Fruit fly (Drosophila melanogaster): ENCODE data around the gene Cmpk.

Gene Cmpk

DNA sequence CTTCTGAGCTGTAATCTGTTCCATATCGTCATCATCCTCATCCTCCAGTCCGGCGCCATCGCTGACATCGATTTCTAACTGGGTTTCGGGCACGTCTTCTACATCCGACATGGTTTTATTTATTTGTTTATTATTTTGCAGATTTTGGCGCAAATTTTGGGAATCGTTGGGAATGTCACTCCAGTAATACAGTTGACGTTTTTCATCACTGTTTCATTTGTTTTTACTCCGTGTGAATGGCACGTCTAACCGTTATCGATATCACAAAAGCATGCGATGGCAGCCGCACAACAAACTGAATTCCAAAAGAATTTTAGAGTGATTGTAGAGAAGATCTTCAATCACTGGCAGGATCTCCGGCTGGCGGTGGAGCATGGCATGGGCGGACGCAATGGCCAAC lies 1.1 kb upstream of the Cmpk start, which contains the start of the genes Sld5 and CG14543 (continued):
- no peak for TF ChIP-seq CG18262 (tag; optimal IDR thresholded peaks at IDR 0.05)
- no peak for TF ChIP-seq CG3163 (GFP tag; optimal IDR thresholded peaks at IDR 0.05)
- no peak for TF ChIP-seq CG16813 (GFP tag; IDR thresholded peaks at IDR 0.05; ENCODE audit: partially characterized antibody)
- TF ChIP-seq kah (GFP tag; optimal IDR thresholded peaks at IDR 0.05): no peak
- TF ChIP-seq shn (GFP tag; optimal IDR thresholded peaks at IDR 0.05): no peak
- no peak for TF ChIP-seq CG18599 (GFP tag; optimal IDR thresholded peaks at IDR 0.05)
- peak; percentile 45 for TF ChIP-seq CG17385 (GFP tag; optimal IDR thresholded peaks at IDR 0.05)
- no peak for TF ChIP-seq Atf3 (GFP tag; optimal IDR thresholded peaks at IDR 0.05)
- TF ChIP-seq stc (GFP tag; IDR thresholded peaks at IDR 0.05): no peak
- no peak for TF ChIP-seq Poxn (GFP tag; IDR thresholded peaks at IDR 0.05)
- TF ChIP-seq CG4617 (GFP tag; optimal IDR thresholded peaks at IDR 0.05; ENCODE audit: borderline replicate concordance): peak; percentile 12
- peak; percentile 35 for TF ChIP-seq bigmax (GFP tag; optimal IDR thresholded peaks at IDR 0.05)
- TF ChIP-seq wdn (GFP tag; IDR thresholded peaks at IDR 0.05): no peak
- TF ChIP-seq tll (GFP tag; optimal IDR thresholded peaks at IDR 0.05): no peak
- no peak for TF ChIP-seq ab (GFP tag; optimal IDR thresholded peaks at IDR 0.05)
- TF ChIP-seq Ets97D (GFP tag; optimal IDR thresholded peaks at IDR 0.05): peak; percentile 91
- no peak for TF ChIP-seq CkIIα-i1 (GFP tag; IDR thresholded peaks at IDR 0.05)
- TF ChIP-seq Mad (GFP tag; optimal IDR thresholded peaks at IDR 0.05): no peak
- TF ChIP-seq CG2875 (GFP tag; optimal IDR thresholded peaks at IDR 0.05): no peak
- no peak for TF ChIP-seq CG10654 (GFP tag; optimal IDR thresholded peaks at IDR 0.05)
- TF ChIP-seq CG12155 (GFP tag; optimal IDR thresholded peaks at IDR 0.05): peak; percentile 12
- peak; percentile 39 for TF ChIP-seq CG12659 (GFP tag; optimal IDR thresholded peaks at IDR 0.05)
- no peak for TF ChIP-seq ara (GFP tag; IDR thresholded peaks at IDR 0.05)
- no peak for TF ChIP-seq emc (GFP tag; optimal IDR thresholded peaks at IDR 0.05)
- no peak for TF ChIP-seq vnd (GFP tag; IDR thresholded peaks at IDR 0.05; ENCODE audit: partially characterized antibody)
- TF ChIP-seq Asciz (GFP tag; optimal IDR thresholded peaks at IDR 0.05): no peak
- TF ChIP-seq lab (GFP tag; optimal IDR thresholded peaks at IDR 0.05): no peak
- no peak for TF ChIP-seq CG7839 (tag; optimal IDR thresholded peaks at IDR 0.05)
- TF ChIP-seq Lim3 (GFP tag; IDR thresholded peaks at IDR 0.05): no peak
- TF ChIP-seq Hr51 (GFP tag; optimal IDR thresholded peaks at IDR 0.05): no peak
- no peak for TF ChIP-seq sim (GFP tag; IDR thresholded peaks at IDR 0.05)
- TF ChIP-seq CG11085 (GFP tag; IDR thresholded peaks at IDR 0.05): no peak
- no peak for TF ChIP-seq CG34422 (GFP tag; IDR thresholded peaks at IDR 0.05)
- peak; percentile 46; the same call in 1 of the 3 replicates for TF ChIP-seq Dbx (GFP tag; IDR thresholded peaks at IDR 0.05)
- no peak for TF ChIP-seq btn (GFP tag; optimal IDR thresholded peaks at IDR 0.05)
- TF ChIP-seq zfh2 (GFP tag; optimal IDR thresholded peaks at IDR 0.05): peak; percentile 4
- no peak for TF ChIP-seq tup (GFP tag; optimal IDR thresholded peaks at IDR 0.05)
- TF ChIP-seq CG17829 (tag; optimal IDR thresholded peaks at IDR 0.05): peak; percentile 20
- no peak for TF ChIP-seq ind (GFP tag; optimal IDR thresholded peaks at IDR 0.05)
- TF ChIP-seq cwo (GFP tag; optimal IDR thresholded peaks at IDR 0.05): no peak
- no peak for TF ChIP-seq CG10147 (GFP tag; optimal IDR thresholded peaks at IDR 0.05)
- TF ChIP-seq dm (GFP tag; optimal IDR thresholded peaks at IDR 0.05): peak; percentile 74
- no peak for TF ChIP-seq zen2 (GFP tag; IDR thresholded peaks at IDR 0.05; ENCODE audit: partially characterized antibody)
- TF ChIP-seq CG16815 (GFP tag; optimal IDR thresholded peaks at IDR 0.05): no peak
- TF ChIP-seq tx (GFP tag; optimal IDR thresholded peaks at IDR 0.05): no peak
- TF ChIP-seq CG34376 (GFP tag; optimal IDR thresholded peaks at IDR 0.05): no peak
- no peak for TF ChIP-seq gcm (GFP tag; optimal IDR thresholded peaks at IDR 0.05)
- no peak for TF ChIP-seq CG30020 (tag; optimal IDR thresholded peaks at IDR 0.05)
- no peak for TF ChIP-seq hbn (GFP tag; IDR thresholded peaks at IDR 0.05; ENCODE audit: partially characterized antibody)
- TF ChIP-seq CG13287 (GFP tag; IDR thresholded peaks at IDR 0.05; ENCODE audit: partially characterized antibody): peak; percentile 50; the same call in 1 of the 2 replicates
- no peak for TF ChIP-seq CG14441 (GFP tag; IDR thresholded peaks at IDR 0.05)

Measured in whole organism, embryonic.